Fruit fly (Drosophila melanogaster) whole organism, embryonic: ENCODE data around the gene Rdl.
A peak's percentile ranks its signal among the peaks of the same experiment; 100 is the strongest.

Experiments
- Bgb ChIP-seq: fragments of 200-800 bp; sonication (Bioruptor generic); IDR thresholded peaks from 2 replicates; pipeline ENCODE4 v1.3.6; 2022; ENCODE audit warnings: missing biosample characterization, missing genetic modification characterization; ENCODE audit not compliant: partially characterized antibody
- CG10321 ChIP-seq: fragments of 200-800 bp; sonication (Bioruptor generic); IDR thresholded peaks from 2 replicates; pipeline ENCODE4 v1.3.6; 2022; ENCODE audit warnings: missing biosample characterization, missing genetic modification characterization
- CG11560 ChIP-seq: fragments of 200-800 bp; sonication (Bioruptor generic); IDR thresholded peaks from 3 replicates; pipeline ENCODE4 v1.3.6; 2022; ENCODE audit warnings: missing biosample characterization, missing genetic modification characterization
- CG12155 ChIP-seq: fragments of 200-800 bp; sonication (Bioruptor generic); optimal IDR thresholded peaks from 3 replicates; lab custom pipeline; 2016; ENCODE audit warnings: missing biosample characterization, missing genetic modification characterization
- CG13123 ChIP-seq: fragments of 200-800 bp; sonication (Bioruptor generic); optimal IDR thresholded peaks from 2 replicates; lab custom pipeline; 2016; ENCODE audit warnings: missing biosample characterization, missing genetic modification characterization
- CG13296 ChIP-seq: fragments of 200-800 bp; sonication (Bioruptor generic); optimal IDR thresholded peaks from 3 replicates; lab custom pipeline; 2018; ENCODE audit warnings: missing biosample characterization, mild to moderate bottlenecking, missing genetic modification characterization
- CG13424 ChIP-seq: fragments of 200-800 bp; sonication (Bioruptor generic); optimal IDR thresholded peaks from 2 replicates; lab custom pipeline; 2019; ENCODE audit warnings: missing biosample characterization, mild to moderate bottlenecking, missing genetic modification characterization, moderate library complexity
- CG13775 ChIP-seq: fragments of 200-800 bp; sonication (Bioruptor generic); optimal IDR thresholded peaks from 3 replicates; lab custom pipeline; 2017; ENCODE audit warnings: missing biosample characterization, mild to moderate bottlenecking, missing genetic modification characterization
- CG1832 ChIP-seq: fragments of 200-800 bp; sonication (Bioruptor generic); optimal IDR thresholded peaks from 2 replicates; lab custom pipeline; 2017; ENCODE audit warnings: missing biosample characterization, mild to moderate bottlenecking, missing genetic modification characterization, inconsistent platforms
- CG18619 ChIP-seq: fragments of 200-800 bp; sonication (Bioruptor generic); optimal IDR thresholded peaks from 3 replicates; lab custom pipeline; 2017; ENCODE audit warnings: missing biosample characterization, mild to moderate bottlenecking, missing genetic modification characterization
- CG34376 ChIP-seq: fragments of 200-800 bp; sonication (Bioruptor generic); optimal IDR thresholded peaks from 2 replicates; lab custom pipeline; 2018; ENCODE audit warnings: missing biosample characterization, mild to moderate bottlenecking, missing genetic modification characterization
- CG4360 ChIP-seq: fragments of 200-800 bp; sonication (Bioruptor generic); IDR thresholded peaks from 2 replicates; pipeline ENCODE4 v1.3.6; 2022; ENCODE audit warnings: missing biosample characterization, missing genetic modification characterization
- CG6654 ChIP-seq: fragments of 200-800 bp; sonication (Bioruptor generic); optimal IDR thresholded peaks from 2 replicates; lab custom pipeline; 2017; ENCODE audit warnings: missing biosample characterization, mild to moderate bottlenecking, missing genetic modification characterization
- CG6683 ChIP-seq: fragments of 200-800 bp; sonication (Bioruptor generic); optimal IDR thresholded peaks from 2 replicates; lab custom pipeline; 2017; ENCODE audit warnings: missing biosample characterization, mild to moderate bottlenecking, missing genetic modification characterization, missing genetic modification reagents
- CG7556 ChIP-seq: fragments of 200-800 bp; sonication (Bioruptor generic); optimal IDR thresholded peaks from 2 replicates; lab custom pipeline; 2017; ENCODE audit warnings: missing biosample characterization, mild to moderate bottlenecking, missing genetic modification characterization
- CG7839 ChIP-seq: fragments of 200-800 bp; sonication (Bioruptor generic); optimal IDR thresholded peaks from 3 replicates; lab custom pipeline; 2018; ENCODE audit warnings: missing biosample characterization, mild to moderate bottlenecking, missing genetic modification characterization, moderate library complexity
- CG9797 ChIP-seq: fragments of 200-800 bp; sonication (Bioruptor generic); optimal IDR thresholded peaks from 3 replicates; lab custom pipeline; 2018; ENCODE audit warnings: missing biosample characterization, mild to moderate bottlenecking, missing genetic modification characterization
- CkIIα-i1 ChIP-seq: fragments of 200-800 bp; sonication (Bioruptor generic); IDR thresholded peaks from 2 replicates; pipeline ENCODE4 v1.3.6; 2022; ENCODE audit warnings: missing biosample characterization, missing genetic modification characterization
- CoRest ChIP-seq: fragments of 200-800 bp; sonication (Bioruptor generic); optimal IDR thresholded peaks from 3 replicates; lab custom pipeline; 2018; ENCODE audit warnings: missing biosample characterization, mild to moderate bottlenecking, missing genetic modification characterization, moderate library complexity
- D ChIP-seq, 2 experiments: fragments of 200-800 bp in 1 of 2; fragments of >200 bp in 1 of 2; sonication (Bioruptor generic) in 1 of 2; optimal IDR thresholded peaks; 2 replicates in 1 of 2; 3 replicates in 1 of 2; lab custom pipeline; 2017; ENCODE audit warnings: mild to moderate bottlenecking in 1 of 2, missing biosample characterization in 1 of 2, missing genetic modification characterization in 1 of 2, missing genetic modification reagents in 1 of 2
- Dp ChIP-seq: fragments of 200-800 bp; sonication (Bioruptor generic); optimal IDR thresholded peaks from 2 replicates; lab custom pipeline; 2018; ENCODE audit warnings: missing biosample characterization, mild to moderate bottlenecking, missing genetic modification characterization, moderate library complexity
- Drgx ChIP-seq: fragments of 200-800 bp; sonication (Bioruptor generic); IDR thresholded peaks from 2 replicates; pipeline ENCODE4 v1.3.6; 2022; ENCODE audit warnings: missing biosample characterization, missing genetic modification characterization
- Hr3 ChIP-seq: fragments of 200-800 bp; sonication (Bioruptor generic); optimal IDR thresholded peaks from 3 replicates; lab custom pipeline; 2016; ENCODE audit warnings: missing biosample characterization, missing genetic modification characterization
- Med ChIP-seq: fragments of 200-800 bp; sonication (Bioruptor generic); peaks from one replicate; lab custom pipeline; 2016; ENCODE audit warnings: missing biosample characterization, missing genetic modification characterization, mild to moderate bottlenecking, inconsistent platforms, moderate library complexity
- NK7.1 ChIP-seq: fragments of 200-800 bp; sonication (Bioruptor generic); optimal IDR thresholded peaks from 3 replicates; lab custom pipeline; 2016; ENCODE audit warnings: missing biosample characterization, missing genetic modification characterization
- Nf-YA ChIP-seq: fragments of 200-800 bp; sonication (Bioruptor generic); IDR thresholded peaks from 2 replicates; pipeline ENCODE4 v1.3.6; 2022; ENCODE audit warnings: missing biosample characterization, missing genetic modification characterization
- NfI ChIP-seq: fragments of 200-800 bp; sonication (Bioruptor generic); optimal IDR thresholded peaks from 3 replicates; lab custom pipeline; 2018; ENCODE audit warnings: missing biosample characterization, mild to moderate bottlenecking, missing genetic modification characterization, moderate library complexity
- Sox102F ChIP-seq: fragments of 200-800 bp; sonication (Bioruptor generic); optimal IDR thresholded peaks from 2 replicates; lab custom pipeline; 2018; ENCODE audit warnings: missing biosample characterization, mild to moderate bottlenecking, missing genetic modification characterization, moderate library complexity
- Stat92E ChIP-seq, 3 experiments: fragments of >200 bp in 2 of 3; fragments of 200-800 bp in 1 of 3; sonication (Bioruptor generic) in 1 of 3; optimal IDR thresholded peaks; 2 replicates each; lab custom pipeline; 2017 to 2019; ENCODE audit warnings: missing biosample characterization in 3 of 3, missing genetic modification characterization in 3 of 3, mild to moderate bottlenecking in 1 of 3, moderate library complexity in 1 of 3
- Usf ChIP-seq: fragments of 200-800 bp; sonication (Bioruptor generic); optimal IDR thresholded peaks from 2 replicates; lab custom pipeline; 2017; ENCODE audit warnings: missing genotype, missing biosample characterization, missing genetic modification characterization
- aop ChIP-seq: fragments of 200-800 bp; sonication (Bioruptor generic); IDR thresholded peaks from 2 replicates; pipeline ENCODE4 v1.3.6; 2022; ENCODE audit warnings: missing biosample characterization, missing genetic modification characterization
- ase ChIP-seq: fragments of 200-800 bp; sonication (Bioruptor generic); IDR thresholded peaks from 3 replicates; pipeline ENCODE4 v1.3.6; 2022; ENCODE audit warnings: missing biosample characterization, missing genetic modification characterization
- bigmax ChIP-seq: fragments of 200-800 bp; sonication (Bioruptor generic); optimal IDR thresholded peaks from 2 replicates; lab custom pipeline; 2018; ENCODE audit warnings: missing biosample characterization, mild to moderate bottlenecking, missing genetic modification characterization
- chif ChIP-seq, 2 experiments: fragments of 200-800 bp; sonication (Bioruptor generic); optimal IDR thresholded peaks; 3 replicates each; lab custom pipeline; 2016; ENCODE audit warnings: missing biosample characterization in 2 of 2, missing genetic modification characterization in 2 of 2
- ci ChIP-seq: fragments of 200-800 bp; sonication (Bioruptor generic); IDR thresholded peaks from 3 replicates; pipeline ENCODE4 v1.3.6; 2022; ENCODE audit warnings: missing biosample characterization, missing genetic modification characterization
- crol ChIP-seq: fragments of 200-800 bp; sonication (Bioruptor generic); IDR thresholded peaks from 2 replicates; pipeline ENCODE4 v1.3.6; 2022; ENCODE audit warnings: missing biosample characterization, missing genetic modification characterization
- gcm ChIP-seq: fragments of 200-800 bp; sonication (Bioruptor generic); optimal IDR thresholded peaks from 2 replicates; lab custom pipeline; 2019; ENCODE audit warnings: missing biosample characterization, mild to moderate bottlenecking, missing genetic modification characterization, moderate library complexity
- gfzf ChIP-seq: fragments of 200-800 bp; sonication (Bioruptor generic); optimal IDR thresholded peaks from 2 replicates; lab custom pipeline; 2016; ENCODE audit warnings: missing biosample characterization, mild to moderate bottlenecking, missing genetic modification characterization, moderate library complexity
- gt ChIP-seq: fragments of 200-800 bp; sonication (Bioruptor generic); IDR thresholded peaks from 2 replicates; pipeline ENCODE4 v1.3.6; 2022; ENCODE audit warnings: missing biosample characterization, missing genetic modification characterization
- klu ChIP-seq: fragments of 200-800 bp; sonication (Bioruptor generic); IDR thresholded peaks from 2 replicates; pipeline ENCODE4 v1.3.6; 2022; ENCODE audit warnings: missing biosample characterization, missing genetic modification characterization
- knrl ChIP-seq: fragments of 200-800 bp; sonication (Bioruptor generic); IDR thresholded peaks from 3 replicates; pipeline ENCODE4 v1.3.6; 2022; ENCODE audit warnings: missing biosample characterization, missing genetic modification characterization; ENCODE audit not compliant: partially characterized antibody
- mirr ChIP-seq: fragments of 200-800 bp; sonication (Bioruptor generic); optimal IDR thresholded peaks from 3 replicates; lab custom pipeline; 2018; ENCODE audit warnings: missing biosample characterization, mild to moderate bottlenecking, missing genetic modification characterization
- nmo ChIP-seq: fragments of 200-800 bp; sonication (Bioruptor generic); optimal IDR thresholded peaks from 2 replicates; lab custom pipeline; 2018; ENCODE audit warnings: missing biosample characterization, mild to moderate bottlenecking, missing genetic modification characterization, moderate library complexity
- otp ChIP-seq: fragments of 200-800 bp; sonication (Bioruptor generic); IDR thresholded peaks from 3 replicates; pipeline ENCODE4, ENCODE4 v1.3.6; 2022; ENCODE audit warnings: missing biosample characterization, missing genetic modification characterization
- row ChIP-seq: fragments of 200-800 bp; sonication (Bioruptor generic); IDR thresholded peaks from 3 replicates; pipeline ENCODE4 v1.3.6; 2022; ENCODE audit warnings: missing biosample characterization, missing genetic modification characterization
- sd ChIP-seq: fragments of 200-800 bp; sonication (Bioruptor generic); optimal IDR thresholded peaks from 3 replicates; lab custom pipeline; 2018; ENCODE audit warnings: missing biosample characterization, mild to moderate bottlenecking, missing genetic modification characterization, moderate library complexity
- seq ChIP-seq: fragments of 200-800 bp; sonication (Bioruptor generic); IDR thresholded peaks from 2 replicates; pipeline ENCODE4 v1.3.6; 2022; ENCODE audit warnings: missing biosample characterization, missing genetic modification characterization
- sna ChIP-seq: fragments of 200-800 bp; sonication (Bioruptor generic); IDR thresholded peaks from 2 replicates; pipeline ENCODE4 v1.3.6; 2022; ENCODE audit warnings: missing biosample characterization, missing genetic modification characterization; ENCODE audit not compliant: partially characterized antibody

Rdl gene

dm6 chr3L:9126021-9126811 lies 55.7 kb downstream of the Rdl start (continued):
- no peak for TF ChIP-seq Stat92E (GFP tag; optimal IDR thresholded peaks at IDR 0.05; lab: Kevin White, UChicago)
- TF ChIP-seq NfI: peak; percentile 8
- TF ChIP-seq Nf-YA (GFP tag; lab: Robert Waterston, UW): no peak
- peak; percentile 18 for TF ChIP-seq CG13775 (GFP tag; lab: Kevin White, UChicago)
- peak; percentile 67 for TF ChIP-seq Med (GFP tag; lab: Kevin White, UChicago)
- peak; percentile 15 for TF ChIP-seq CoRest (tag; lab: Kevin White, UChicago)
- TF ChIP-seq gfzf (GFP tag; lab: Kevin White, UChicago): no peak
- peak; percentile 76 for TF ChIP-seq crol (GFP tag; lab: Robert Waterston, UW)
- no peak for TF ChIP-seq gcm (GFP tag; lab: Kevin White, UChicago)
- no peak for TF ChIP-seq otp (GFP tag; lab: Robert Waterston, UW)
- no peak for TF ChIP-seq CG4360 (GFP tag; lab: Robert Waterston, UW)
- TF ChIP-seq Hr3: peak; percentile 19
- TF ChIP-seq Usf: no peak
- no peak for TF ChIP-seq aop (GFP tag; lab: Robert Waterston, UW)
- no peak for TF ChIP-seq knrl (GFP tag; lab: Robert Waterston, UW)
- TF ChIP-seq D (optimal IDR thresholded peaks at IDR 0.05; lab: Kevin White, UChicago): no peak
- no peak for TF ChIP-seq D (GFP tag; optimal IDR thresholded peaks at IDR 0.05; lab: Kevin White, UChicago)
- no peak for TF ChIP-seq ase (GFP tag; lab: Robert Waterston, UW)
- no peak for TF ChIP-seq chif (GFP tag; optimal IDR thresholded peaks at IDR 0.05; lab: Kevin White, UChicago)
- no peak for TF ChIP-seq Dp (GFP tag; lab: Kevin White, UChicago)
- TF ChIP-seq Sox102F (GFP tag; lab: Kevin White, UChicago): peak; percentile 25
- TF ChIP-seq CG13296 (GFP tag; lab: Kevin White, UChicago): no peak
- no peak for TF ChIP-seq Bgb (GFP tag; lab: Robert Waterston, UW)
- TF ChIP-seq CG6683 (GFP tag; lab: Kevin White, UChicago): no peak
- no peak for TF ChIP-seq CG9797
- peak; percentile 56; the same call in 2 of the 3 replicates for TF ChIP-seq row
- TF ChIP-seq gt: no peak
- peak; percentile 24 for TF ChIP-seq mirr
- TF ChIP-seq CG10321 (GFP tag; lab: Robert Waterston, UW): no peak
- TF ChIP-seq CG13123 (GFP tag; lab: Kevin White, UChicago): no peak
- no peak for TF ChIP-seq bigmax
- peak; percentile 1 for TF ChIP-seq CG13424 (tag; lab: Kevin White, UChicago)
- TF ChIP-seq Drgx: no peak
- no peak for TF ChIP-seq CG1832 (GFP tag; lab: Kevin White, UChicago)
- TF ChIP-seq CG6654: no peak
- TF ChIP-seq NK7.1 (GFP tag; lab: Kevin White, UChicago): no peak
- TF ChIP-seq CG18619 (GFP tag; lab: Kevin White, UChicago): peak; percentile 53
- no peak for TF ChIP-seq CG11560 (tag; lab: Robert Waterston, UW)
- TF ChIP-seq CG12155 (GFP tag; lab: Kevin White, UChicago): peak; percentile 2
- no peak for TF ChIP-seq sd (tag; lab: Kevin White, UChicago)
- TF ChIP-seq sna (GFP tag; lab: Robert Waterston, UW): no peak
- no peak; the same call in 2 of the 3 replicates for TF ChIP-seq ci (GFP tag; lab: Robert Waterston, UW)
- TF ChIP-seq CG7556 (GFP tag; lab: Kevin White, UChicago): peak; percentile 59
- no peak for TF ChIP-seq klu (GFP tag; lab: Robert Waterston, UW)
- peak; percentile 10 for TF ChIP-seq CG7839 (tag; lab: Kevin White, UChicago)
- no peak for TF ChIP-seq seq (GFP tag; lab: Robert Waterston, UW)
- peak; percentile 1 for TF ChIP-seq CG34376 (GFP tag; lab: Kevin White, UChicago)
- TF ChIP-seq nmo (GFP tag; lab: Kevin White, UChicago): no peak
- no peak for TF ChIP-seq CkIIα-i1
